Fruit fly (Drosophila melanogaster) whole organism, embryonic: ENCODE data around the gene CG34303.

Experiments used
- CG11504 ChIP-seq: fragments of 200-800 bp; sonication (Bioruptor generic); optimal IDR thresholded peaks from 3 replicates; lab custom pipeline; 2019; ENCODE audit warnings: missing biosample characterization, mild to moderate bottlenecking, missing genetic modification characterization, moderate library complexity
- CG12104 ChIP-seq: fragments of 200-800 bp; sonication (Bioruptor generic); optimal IDR thresholded peaks from 3 replicates; lab custom pipeline; 2016; ENCODE audit warnings: missing biosample characterization, missing genetic modification characterization
- CG12236 ChIP-seq: fragments of 200-800 bp; sonication (Bioruptor generic); optimal IDR thresholded peaks from 2 replicates; lab custom pipeline; 2016; ENCODE audit warnings: missing biosample characterization, missing genetic modification characterization
- CG13894 ChIP-seq: fragments of 200-800 bp; sonication (Bioruptor generic); optimal IDR thresholded peaks from 3 replicates; lab custom pipeline; 2018; ENCODE audit warnings: missing biosample characterization, mild to moderate bottlenecking, missing genetic modification characterization, moderate library complexity
- CG15514 ChIP-seq: fragments of 200-800 bp; sonication (Bioruptor generic); optimal IDR thresholded peaks from 3 replicates; lab custom pipeline; 2017; ENCODE audit warnings: missing biosample characterization, missing genetic modification characterization, mild to moderate bottlenecking, moderate library complexity, missing genetic modification reagents
- CG15696 ChIP-seq: fragments of 200-800 bp; sonication (Bioruptor generic); optimal IDR thresholded peaks from 2 replicates; lab custom pipeline; 2019; ENCODE audit warnings: missing biosample characterization, mild to moderate bottlenecking, missing genetic modification characterization, moderate library complexity
- CG18262 ChIP-seq: fragments of 200-800 bp; optimal IDR thresholded peaks from 3 replicates; lab custom pipeline; 2019; ENCODE audit warnings: missing biosample characterization, mild to moderate bottlenecking, missing genetic modification characterization, moderate library complexity
- CG18476 ChIP-seq: fragments of 200-800 bp; sonication (Bioruptor generic); optimal IDR thresholded peaks from 2 replicates; lab custom pipeline; 2016; ENCODE audit warnings: missing biosample characterization, mild to moderate bottlenecking, missing genetic modification characterization
- CG2120 ChIP-seq: fragments of 200-800 bp; sonication (Bioruptor generic); optimal IDR thresholded peaks from 3 replicates; lab custom pipeline; 2016; ENCODE audit warnings: missing biosample characterization, missing genetic modification characterization
- CG2889 ChIP-seq: fragments of 200-800 bp; sonication (Bioruptor generic); IDR thresholded peaks from 3 replicates; pipeline ENCODE4 v1.3.6; 2022; ENCODE audit warnings: missing biosample characterization, missing genetic modification characterization
- CG30020 ChIP-seq: fragments of 200-800 bp; optimal IDR thresholded peaks from 2 replicates; lab custom pipeline; 2019; ENCODE audit warnings: missing biosample characterization, mild to moderate bottlenecking, missing genetic modification characterization, moderate library complexity
- CG32772 ChIP-seq: fragments of 200-800 bp; sonication (Bioruptor generic); IDR thresholded peaks from 2 replicates; pipeline ENCODE4 v1.3.6; 2022; ENCODE audit warnings: missing biosample characterization, missing genetic modification characterization
- CG3847 ChIP-seq: fragments of 200-800 bp; sonication (Bioruptor generic); IDR thresholded peaks from 2 replicates; pipeline ENCODE4 v1.3.6; 2022; ENCODE audit warnings: missing biosample characterization, missing genetic modification characterization
- CG4282 ChIP-seq: fragments of 200-800 bp; sonication (Bioruptor generic); optimal IDR thresholded peaks from 2 replicates; lab custom pipeline; 2016; ENCODE audit warnings: missing biosample characterization, missing genetic modification characterization
- CG5953 ChIP-seq: fragments of 200-800 bp; sonication (Bioruptor generic); IDR thresholded peaks from 2 replicates; pipeline ENCODE4 v1.3.6; 2022; ENCODE audit warnings: missing biosample characterization, missing genetic modification characterization
- CG6175 ChIP-seq: fragments of 200-800 bp; sonication (Bioruptor generic); IDR thresholded peaks from 3 replicates; pipeline ENCODE4 v1.3.6; 2022; ENCODE audit warnings: missing biosample characterization, missing genetic modification characterization
- CG6654 ChIP-seq: fragments of 200-800 bp; sonication (Bioruptor generic); optimal IDR thresholded peaks from 2 replicates; lab custom pipeline; 2017; ENCODE audit warnings: missing biosample characterization, mild to moderate bottlenecking, missing genetic modification characterization
- CG6791 ChIP-seq: fragments of 200-800 bp; sonication (Bioruptor generic); IDR thresholded peaks from 3 replicates; pipeline ENCODE4 v1.3.6; 2022; ENCODE audit warnings: missing biosample characterization, missing genetic modification characterization; ENCODE audit not compliant: partially characterized antibody
- CG7357 ChIP-seq: fragments of 200-800 bp; sonication (Bioruptor generic); IDR thresholded peaks from 3 replicates; pipeline ENCODE4 v1.3.6; 2022; ENCODE audit warnings: missing biosample characterization, missing genetic modification characterization
- CG7786 ChIP-seq: fragments of 200-800 bp; sonication (Bioruptor generic); optimal IDR thresholded peaks from 2 replicates; lab custom pipeline; 2016; ENCODE audit warnings: missing biosample characterization, missing genetic modification characterization
- CG8478 ChIP-seq: fragments of >200 bp; optimal IDR thresholded peaks from 2 replicates; lab custom pipeline; 2018
- Elba2 ChIP-seq: fragments of 200-800 bp; sonication (Bioruptor generic); optimal IDR thresholded peaks from 3 replicates; lab custom pipeline; 2016; ENCODE audit warnings: missing biosample characterization, missing genetic modification characterization
- HHEX ChIP-seq: fragments of 200-800 bp; sonication (Bioruptor generic); optimal IDR thresholded peaks from 3 replicates; lab custom pipeline; 2017; ENCODE audit warnings: missing biosample characterization, mild to moderate bottlenecking, missing genetic modification characterization, missing genetic modification reagents
- Hmx ChIP-seq: fragments of 200-800 bp; sonication (Bioruptor generic); optimal IDR thresholded peaks from 2 replicates; lab custom pipeline; 2016; ENCODE audit warnings: missing biosample characterization, missing genetic modification characterization
- Med ChIP-seq: fragments of 200-800 bp; sonication (Bioruptor generic); peaks from one replicate; lab custom pipeline; 2016; ENCODE audit warnings: missing biosample characterization, missing genetic modification characterization, mild to moderate bottlenecking, inconsistent platforms, moderate library complexity
- Mes4 ChIP-seq: fragments of 200-800 bp; sonication (Bioruptor generic); optimal IDR thresholded peaks from 2 replicates; lab custom pipeline; 2016; ENCODE audit warnings: missing biosample characterization, missing genetic modification characterization
- Rfx ChIP-seq: fragments of 200-800 bp; sonication (Bioruptor generic); IDR thresholded peaks from 2 replicates; pipeline ENCODE4 v1.3.6; 2022; ENCODE audit warnings: missing biosample characterization, missing genetic modification characterization
- Vsx1 ChIP-seq: fragments of 200-800 bp; sonication (Bioruptor generic); optimal IDR thresholded peaks from 2 replicates; lab custom pipeline; 2017; ENCODE audit warnings: missing biosample characterization, mild to moderate bottlenecking, missing genetic modification characterization, missing genetic modification reagents
- aop ChIP-seq: fragments of 200-800 bp; sonication (Bioruptor generic); IDR thresholded peaks from 2 replicates; pipeline ENCODE4 v1.3.6; 2022; ENCODE audit warnings: missing biosample characterization, missing genetic modification characterization
- bsh ChIP-seq, 2 experiments: fragments of 200-800 bp; sonication (Bioruptor generic); optimal IDR thresholded peaks; 2 replicates each; lab custom pipeline; 2017 to 2018; ENCODE audit warnings: mild to moderate bottlenecking in 2 of 2, missing biosample characterization in 2 of 2, missing genetic modification characterization in 2 of 2, moderate library complexity in 1 of 2
- chm ChIP-seq: fragments of 200-800 bp; sonication (Bioruptor generic); IDR thresholded peaks from 2 replicates; pipeline ENCODE4 v1.3.6; 2022; ENCODE audit warnings: missing biosample characterization, missing genetic modification characterization
- dpn ChIP-seq, 2 experiments: fragments of 200-800 bp; sonication (Bioruptor generic); optimal IDR thresholded peaks; 3 replicates each; lab custom pipeline; 2016; ENCODE audit warnings: missing biosample characterization in 2 of 2, missing genetic modification characterization in 2 of 2
- esg ChIP-seq: fragments of 200-800 bp; sonication (Bioruptor generic); conservative IDR thresholded peaks from 2 replicates; pipeline ENCODE4 v1.3.6; 2022; ENCODE audit warnings: missing biosample characterization, missing genetic modification characterization
- exex ChIP-seq: fragments of 200-800 bp; sonication (Bioruptor generic); optimal IDR thresholded peaks from 4 replicates; lab custom pipeline; 2018; ENCODE audit warnings: missing biosample characterization, mild to moderate bottlenecking, missing genetic modification characterization, moderate library complexity
- gcm2 ChIP-seq: fragments of 200-800 bp; sonication (Bioruptor generic); optimal IDR thresholded peaks from 2 replicates; lab custom pipeline; 2016; ENCODE audit warnings: missing biosample characterization, missing genetic modification characterization
- grn ChIP-seq: fragments of 200-800 bp; sonication (Bioruptor generic); optimal IDR thresholded peaks from 3 replicates; lab custom pipeline; 2017; ENCODE audit warnings: missing biosample characterization, missing genetic modification characterization
- hb ChIP-seq: fragments of 200-800 bp; sonication (Bioruptor generic); IDR thresholded peaks from 3 replicates; pipeline ENCODE4 v1.3.6; 2022; ENCODE audit warnings: missing biosample characterization, missing genetic modification characterization; ENCODE audit not compliant: partially characterized antibody
- her ChIP-seq: fragments of 200-800 bp; sonication (Bioruptor generic); optimal IDR thresholded peaks from 2 replicates; lab custom pipeline; 2016; ENCODE audit warnings: missing biosample characterization, missing genetic modification characterization
- kay ChIP-seq: fragments of 200-800 bp; sonication (Bioruptor generic); optimal IDR thresholded peaks from 2 replicates; lab custom pipeline; 2016; ENCODE audit warnings: missing biosample characterization, missing genetic modification characterization
- knrl ChIP-seq: fragments of 200-800 bp; sonication (Bioruptor generic); IDR thresholded peaks from 3 replicates; pipeline ENCODE4 v1.3.6; 2022; ENCODE audit warnings: missing biosample characterization, missing genetic modification characterization; ENCODE audit not compliant: partially characterized antibody
- maf-S ChIP-seq: fragments of 200-800 bp; sonication (Bioruptor generic); optimal IDR thresholded peaks from 2 replicates; lab custom pipeline; 2016; ENCODE audit warnings: missing biosample characterization, missing genetic modification characterization
- psq ChIP-seq: fragments of 200-800 bp; sonication (Bioruptor generic); optimal IDR thresholded peaks from 2 replicates; lab custom pipeline; 2017; ENCODE audit warnings: missing biosample characterization, missing genetic modification characterization
- salm ChIP-seq: fragments of 200-800 bp; sonication (Bioruptor generic); optimal IDR thresholded peaks from 2 replicates; lab custom pipeline; 2018; ENCODE audit warnings: missing biosample characterization, mild to moderate bottlenecking, missing genetic modification characterization
- schlank ChIP-seq: fragments of 200-800 bp; sonication (Bioruptor generic); optimal IDR thresholded peaks from 2 replicates; lab custom pipeline; 2018; ENCODE audit warnings: missing biosample characterization, mild to moderate bottlenecking, missing genetic modification characterization
- sens ChIP-seq: fragments of 200-800 bp; sonication (Bioruptor generic); peaks from one replicate; lab custom pipeline; 2016; ENCODE audit warnings: missing biosample characterization, missing genetic modification characterization
- seq ChIP-seq: fragments of 200-800 bp; sonication (Bioruptor generic); IDR thresholded peaks from 2 replicates; pipeline ENCODE4 v1.3.6; 2022; ENCODE audit warnings: missing biosample characterization, missing genetic modification characterization
- sim ChIP-seq: fragments of 200-800 bp; sonication (Bioruptor generic); IDR thresholded peaks from 2 replicates; pipeline ENCODE4 v1.3.6; 2022; ENCODE audit warnings: missing biosample characterization, missing genetic modification characterization
- tap ChIP-seq: fragments of 200-800 bp; optimal IDR thresholded peaks from 3 replicates; lab custom pipeline; 2019; ENCODE audit warnings: missing biosample characterization, mild to moderate bottlenecking, missing genetic modification characterization, moderate library complexity
- tin ChIP-seq: fragments of 200-800 bp; sonication (Bioruptor generic); optimal IDR thresholded peaks from 3 replicates; lab custom pipeline; 2016; ENCODE audit warnings: missing biosample characterization, missing genetic modification characterization
- toy ChIP-seq: fragments of 200-800 bp; sonication (Bioruptor generic); IDR thresholded peaks from 2 replicates; pipeline ENCODE4 v1.3.6; 2022; ENCODE audit warnings: missing biosample characterization, missing genetic modification characterization
- ttk ChIP-seq: fragments of 200-800 bp; sonication (Bioruptor generic); IDR thresholded peaks from 2 replicates; pipeline ENCODE4 v2.1.2; 2022; ENCODE audit warnings: missing biosample characterization, missing genetic modification characterization
- usp ChIP-seq: fragments of >200 bp; optimal IDR thresholded peaks from 2 replicates; lab custom pipeline; 2017; ENCODE audit warnings: missing biosample characterization, missing genetic modification characterization
- wor ChIP-seq: fragments of 200-800 bp; sonication (Bioruptor generic); IDR thresholded peaks from 2 replicates; pipeline ENCODE4 v1.3.6; 2022; ENCODE audit warnings: missing biosample characterization, missing genetic modification characterization

CG34303 gene

DNA sequence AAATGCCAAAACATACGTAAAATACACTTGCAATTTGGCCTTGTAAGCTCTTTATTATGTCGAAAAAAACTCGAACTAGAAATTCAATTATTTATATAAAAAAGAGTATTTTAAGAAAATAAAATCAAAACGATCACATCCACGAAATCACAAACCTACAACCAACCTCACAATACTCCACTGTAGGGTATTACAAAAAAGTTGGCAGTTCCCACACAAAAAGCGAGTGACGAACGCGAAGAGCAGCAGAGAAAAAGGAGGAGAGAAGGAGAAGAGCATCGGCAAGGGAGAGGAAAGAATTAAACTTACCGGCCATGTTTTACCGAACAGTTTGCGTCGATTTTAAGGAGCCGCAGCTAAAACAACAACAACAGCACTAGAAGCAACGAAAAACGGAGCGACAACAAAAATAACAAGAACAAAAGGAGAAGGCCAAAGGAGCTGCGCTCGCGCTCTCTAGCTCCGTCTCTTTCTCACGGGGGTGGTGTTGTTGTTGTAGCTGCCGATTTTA lies 18.7 kb downstream of the CG34303 start (continued):
- TF ChIP-seq aop (GFP tag; lab: Robert Waterston, UW): no peak
- no peak for TF ChIP-seq CG15696
- TF ChIP-seq Vsx1: peak; percentile 31
- no peak for TF ChIP-seq grn
- TF ChIP-seq tap (tag; lab: Kevin White, UChicago): no peak
- peak; percentile 52 for TF ChIP-seq Med
- TF ChIP-seq Hmx (GFP tag; lab: Kevin White, UChicago): no peak
- no peak for TF ChIP-seq ttk (GFP tag; lab: Robert Waterston, UW)
- TF ChIP-seq schlank (tag; lab: Kevin White, UChicago): no peak
- TF ChIP-seq CG2889 (GFP tag; lab: Robert Waterston, UW): no peak
- no peak for TF ChIP-seq CG18476 (GFP tag; lab: Kevin White, UChicago)
- no peak for TF ChIP-seq CG6175 (GFP tag; lab: Robert Waterston, UW)
- no peak for TF ChIP-seq CG12104 (GFP tag; lab: Kevin White, UChicago)
- TF ChIP-seq tin (GFP tag; lab: Kevin White, UChicago): peak; percentile 9
- TF ChIP-seq CG11504 (tag; lab: Kevin White, UChicago): peak; percentile 35
- no peak for TF ChIP-seq CG12236 (GFP tag; lab: Kevin White, UChicago)
- no peak for TF ChIP-seq Elba2
- no peak for TF ChIP-seq sim (GFP tag; lab: Robert Waterston, UW)
- TF ChIP-seq CG32772 (GFP tag; lab: Robert Waterston, UW): no peak
- TF ChIP-seq CG3847 (GFP tag; lab: Robert Waterston, UW): no peak
- TF ChIP-seq chm: no peak
- TF ChIP-seq CG6654 (GFP tag; lab: Kevin White, UChicago): no peak
- no peak for TF ChIP-seq maf-S (GFP tag; lab: Kevin White, UChicago)
- no peak for TF ChIP-seq usp
- TF ChIP-seq wor (GFP tag; lab: Robert Waterston, UW): no peak
- peak in 1 of 2 experiments; percentile 15 for TF ChIP-seq bsh (GFP tag; optimal IDR thresholded peaks at IDR 0.05; lab: Kevin White, UChicago)
- no peak for TF ChIP-seq gcm2
- peak; percentile 50 for TF ChIP-seq psq
- TF ChIP-seq hb: no peak
- peak; percentile 49 for TF ChIP-seq sens (GFP tag; lab: Kevin White, UChicago)
- TF ChIP-seq CG2120 (GFP tag; lab: Kevin White, UChicago): peak; percentile 28
- no peak for TF ChIP-seq her (GFP tag; lab: Kevin White, UChicago)
- TF ChIP-seq Rfx (GFP tag; lab: Robert Waterston, UW): no peak
- TF ChIP-seq CG18262 (tag; lab: Kevin White, UChicago): peak; percentile 12
- TF ChIP-seq toy (GFP tag; lab: Robert Waterston, UW): no peak
- TF ChIP-seq CG8478 (lab: Kevin White, UChicago): no peak
- no peak for TF ChIP-seq exex (tag; lab: Kevin White, UChicago)
- no peak for TF ChIP-seq salm (tag; lab: Kevin White, UChicago)
- TF ChIP-seq CG15514: no peak
- TF ChIP-seq kay (GFP tag; lab: Kevin White, UChicago): no peak
- TF ChIP-seq CG5953 (GFP tag; lab: Robert Waterston, UW): 0 out of 2 replicates have a peak, but pooled peaks have one; percentile 12
- TF ChIP-seq CG6791 (GFP tag; lab: Robert Waterston, UW): no peak; the same call in 2 of the 3 replicates
- no peak for TF ChIP-seq seq
- TF ChIP-seq CG7786 (GFP tag; lab: Kevin White, UChicago): no peak
- TF ChIP-seq CG30020 (tag; lab: Kevin White, UChicago): no peak
- TF ChIP-seq Mes4: no peak
- no peak for TF ChIP-seq HHEX (GFP tag; lab: Kevin White, UChicago)
- no peak for TF ChIP-seq esg
- no peak for TF ChIP-seq CG4282 (GFP tag; lab: Kevin White, UChicago)
- TF ChIP-seq CG7357: no peak
- no peak for TF ChIP-seq knrl (GFP tag; lab: Robert Waterston, UW)
- peak in 1 of 2 experiments; percentile 10 for TF ChIP-seq dpn (GFP tag; optimal IDR thresholded peaks at IDR 0.05; lab: Kevin White, UChicago)
- no peak for TF ChIP-seq CG13894 (tag; lab: Kevin White, UChicago)
